Worm (Caenorhabditis elegans) whole organism, L1 larva: ENCODE measurements around the gene F20B6.5.
A peak's percentile ranks its signal among the peaks of the same experiment; 100 is the strongest.

Source experiments
- C04F5.9 ChIP-seq: sonication (generic microtip); optimal IDR thresholded peaks from 2 replicates; lab custom pipeline; 2016; ENCODE audit warnings: missing genetic modification characterization, missing compliant biosample characterization
- F16B12.6 ChIP-seq: fragments of 150-350 bp; optimal IDR thresholded peaks from 2 replicates; lab custom pipeline; 2014; ENCODE audit warnings: missing biosample characterization, missing genetic modification characterization
- aly-2 ChIP-seq: fragments of 150-350 bp; optimal IDR thresholded peaks from 2 replicates; lab custom pipeline; 2014; ENCODE audit warnings: missing biosample characterization, missing genetic modification characterization
- blmp-1 ChIP-seq: fragments of 150-350 bp; optimal IDR thresholded peaks from 2 replicates; lab custom pipeline; 2014; ENCODE audit warnings: missing biosample characterization, missing genetic modification characterization
- ceh-82 ChIP-seq, 3 experiments: fragments of 150-350 bp in 1 of 3; sonication (generic microtip) in 2 of 3; optimal IDR thresholded peaks; 2 replicates each; lab custom pipeline; 2014 to 2017; ENCODE audit warnings: missing biosample characterization in 3 of 3, missing genetic modification characterization in 3 of 3
- ceh-88 ChIP-seq: fragments of 200-800 bp; sonication (Bioruptor generic); IDR thresholded peaks from 2 replicates; pipeline ENCODE4 v1.3.6; 2022; ENCODE audit warnings: missing genetic modification characterization, missing compliant biosample characterization
- ceh-90 ChIP-seq: sonication (generic microtip); optimal IDR thresholded peaks from 2 replicates; lab custom pipeline; 2016; ENCODE audit warnings: missing genetic modification characterization, missing compliant biosample characterization
- ces-1 ChIP-seq: fragments of 150-350 bp; optimal IDR thresholded peaks from 2 replicates; lab custom pipeline; 2014; ENCODE audit warnings: missing biosample characterization, missing genetic modification reagents, missing genetic modification characterization
- dsc-1 ChIP-seq: sonication (generic microtip); optimal IDR thresholded peaks from 2 replicates; lab custom pipeline; 2016; ENCODE audit warnings: mild to moderate bottlenecking, missing genetic modification characterization, missing compliant biosample characterization
- efl-1 ChIP-seq, 4 experiments: fragments of 150-350 bp; optimal IDR thresholded peaks in 3 of 4; peaks in 1 of 4; 1 replicate in 1 of 4; 2 replicates in 3 of 4; lab custom pipeline; 2014; ENCODE audit warnings: missing biosample characterization in 2 of 4, missing genetic modification characterization in 2 of 4, missing genetic modification reagents in 2 of 4
- efl-3 ChIP-seq: fragments of 200-800 bp; sonication (Bioruptor generic); optimal IDR thresholded peaks from 2 replicates; lab custom pipeline; 2018; ENCODE audit warnings: mild to moderate bottlenecking, missing genetic modification characterization, missing compliant biosample characterization
- elt-2 ChIP-seq: sonication (generic microtip); optimal IDR thresholded peaks from 2 replicates; lab custom pipeline; 2016; ENCODE audit warnings: missing genetic modification characterization, mild to moderate bottlenecking, inconsistent platforms, missing compliant biosample characterization, missing genetic modification reagents
- fkh-4 ChIP-seq: sonication (generic microtip); optimal IDR thresholded peaks from 2 replicates; lab custom pipeline; 2016; ENCODE audit warnings: missing compliant biosample characterization, missing genetic modification characterization, borderline replicate concordance
- fos-1 ChIP-seq: fragments of 150-350 bp; optimal IDR thresholded peaks from 2 replicates; lab custom pipeline; 2014; ENCODE audit warnings: missing biosample characterization, missing genetic modification characterization
- hlh-17 ChIP-seq: fragments of 200-800 bp; sonication (Bioruptor generic); optimal IDR thresholded peaks from 2 replicates; lab custom pipeline; 2018; ENCODE audit warnings: missing genetic modification characterization, mild to moderate bottlenecking, missing compliant biosample characterization, moderate library complexity, borderline replicate concordance
- hlh-4 ChIP-seq: sonication (generic microtip); optimal IDR thresholded peaks from 2 replicates; lab custom pipeline; 2016; ENCODE audit warnings: mild to moderate bottlenecking, missing genetic modification characterization, missing compliant biosample characterization
- hpl-2 ChIP-seq: fragments of 150-350 bp; optimal IDR thresholded peaks from 2 replicates; lab custom pipeline; 2014; ENCODE audit warnings: missing biosample characterization, missing genetic modification reagents, missing genetic modification characterization
- lin-14 ChIP-seq: fragments of 200-800 bp; sonication (Bioruptor generic); optimal IDR thresholded peaks from 2 replicates; lab custom pipeline; 2018; ENCODE audit warnings: mild to moderate bottlenecking, missing genetic modification characterization, moderate library complexity, missing compliant biosample characterization
- lin-35 ChIP-seq, 2 experiments: fragments of 150-350 bp; optimal IDR thresholded peaks; 2 replicates each; lab custom pipeline; 2014; ENCODE audit warnings: missing biosample characterization in 2 of 2, missing genetic modification characterization in 2 of 2, missing genetic modification reagents in 2 of 2
- lin-39 ChIP-seq: fragments of 150-350 bp; optimal IDR thresholded peaks from 2 replicates; lab custom pipeline; 2014; ENCODE audit warnings: missing biosample characterization, missing genetic modification reagents, missing genetic modification characterization
- lsy-2 ChIP-seq, 2 experiments: fragments of 150-350 bp; optimal IDR thresholded peaks; 2 replicates each; lab custom pipeline; 2014; ENCODE audit warnings: missing biosample characterization in 2 of 2, missing genetic modification characterization in 2 of 2
- mep-1 ChIP-seq: fragments of 150-350 bp; optimal IDR thresholded peaks from 2 replicates; lab custom pipeline; 2014; ENCODE audit warnings: missing biosample characterization, missing genetic modification characterization
- nhr-11 ChIP-seq: fragments of 150-350 bp; optimal IDR thresholded peaks from 2 replicates; lab custom pipeline; 2014; ENCODE audit warnings: missing biosample characterization, missing genetic modification characterization
- nhr-19 ChIP-seq: fragments of 200-800 bp; sonication (Bioruptor generic); conservative IDR thresholded peaks from 2 replicates; pipeline ENCODE4 v1.3.6; 2022; ENCODE audit warnings: missing genetic modification characterization, missing compliant biosample characterization
- nhr-237 ChIP-seq: fragments of 150-350 bp; optimal IDR thresholded peaks from 2 replicates; lab custom pipeline; 2014; ENCODE audit warnings: missing biosample characterization, missing genetic modification characterization
- nhr-71 ChIP-seq: sonication (generic microtip); optimal IDR thresholded peaks from 2 replicates; lab custom pipeline; 2016; ENCODE audit warnings: mild to moderate bottlenecking, missing genetic modification characterization, moderate library complexity, missing compliant biosample characterization
- nhr-84 ChIP-seq: sonication (generic microtip); optimal IDR thresholded peaks from 2 replicates; lab custom pipeline; 2017; ENCODE audit warnings: missing biosample characterization, missing genetic modification characterization
- nhr-85 ChIP-seq: sonication (generic microtip); peaks from one replicate; lab custom pipeline; 2016; ENCODE audit warnings: missing genetic modification characterization, inconsistent platforms, missing compliant biosample characterization
- pag-3 ChIP-seq: sonication (generic microtip); optimal IDR thresholded peaks from 2 replicates; lab custom pipeline; 2017; ENCODE audit warnings: missing genetic modification characterization, mild to moderate bottlenecking, missing compliant biosample characterization, antibody characterized with exemption, borderline replicate concordance; ENCODE audit not compliant: insufficient read depth
- pax-3 ChIP-seq: fragments of 200-800 bp; sonication (Bioruptor generic); optimal IDR thresholded peaks from 2 replicates; lab custom pipeline; 2018; ENCODE audit warnings: mild to moderate bottlenecking, missing genetic modification characterization, moderate library complexity, missing compliant biosample characterization
- pqm-1 ChIP-seq: sonication (generic microtip); optimal IDR thresholded peaks from 3 replicates; lab custom pipeline; 2017; ENCODE audit warnings: missing biosample characterization, missing genetic modification characterization
- rnt-1 ChIP-seq: sonication (generic microtip); optimal IDR thresholded peaks from 2 replicates; lab custom pipeline; 2016; ENCODE audit warnings: mild to moderate bottlenecking, missing genetic modification characterization, moderate library complexity, missing compliant biosample characterization
- snpc-4 ChIP-seq: fragments of 150-350 bp; optimal IDR thresholded peaks from 2 replicates; lab custom pipeline; 2014; ENCODE audit warnings: missing biosample characterization, missing genetic modification characterization
- snu-23 ChIP-seq: sonication (generic microtip); optimal IDR thresholded peaks from 2 replicates; lab custom pipeline; 2016; ENCODE audit warnings: missing genetic modification characterization, missing compliant biosample characterization
- sox-4 ChIP-seq: sonication (generic microtip); optimal IDR thresholded peaks from 2 replicates; lab custom pipeline; 2016; ENCODE audit warnings: missing genetic modification characterization, missing compliant biosample characterization
- sup-37 ChIP-seq: fragments of 200-800 bp; sonication (Bioruptor generic); optimal IDR thresholded peaks from 2 replicates; lab custom pipeline; 2018; ENCODE audit warnings: mild to moderate bottlenecking, missing genetic modification characterization, missing compliant biosample characterization
- swsn-7 ChIP-seq: sonication (generic microtip); optimal IDR thresholded peaks from 2 replicates; lab custom pipeline; 2016; ENCODE audit warnings: missing genetic modification characterization, missing compliant biosample characterization
- tbx-2 ChIP-seq: sonication (generic microtip); optimal IDR thresholded peaks from 2 replicates; lab custom pipeline; 2016; ENCODE audit warnings: missing genetic modification characterization, missing compliant biosample characterization
- tlp-1 ChIP-seq: fragments of 150-350 bp; optimal IDR thresholded peaks from 2 replicates; lab custom pipeline; 2014; ENCODE audit warnings: missing biosample characterization, missing genetic modification characterization
- unc-130 ChIP-seq: fragments of 150-350 bp; optimal IDR thresholded peaks from 2 replicates; lab custom pipeline; 2017; ENCODE audit warnings: missing biosample characterization, missing genetic modification characterization, inconsistent platforms
- unc-30 ChIP-seq: sonication (generic microtip); optimal IDR thresholded peaks from 2 replicates; lab custom pipeline; 2017; ENCODE audit warnings: missing biosample characterization, missing genetic modification characterization
- unc-98 ChIP-seq: fragments of 200-800 bp; sonication (Bioruptor generic); IDR thresholded peaks from 2 replicates; pipeline ENCODE4 v1.3.6; 2022; ENCODE audit warnings: missing genetic modification characterization, missing compliant biosample characterization
- zip-4 ChIP-seq: fragments of 200-800 bp; sonication (Bioruptor generic); optimal IDR thresholded peaks from 2 replicates; lab custom pipeline; 2018; ENCODE audit warnings: mild to moderate bottlenecking, missing genetic modification characterization, moderate library complexity, missing compliant biosample characterization
- ztf-11 ChIP-seq, 2 experiments: sonication (generic microtip); optimal IDR thresholded peaks; 2 replicates each; lab custom pipeline; 2016 to 2017; ENCODE audit warnings: missing genetic modification characterization in 2 of 2, missing biosample characterization in 1 of 2, missing compliant biosample characterization in 1 of 2
- ztf-4 ChIP-seq: fragments of 150-350 bp; optimal IDR thresholded peaks from 2 replicates; lab custom pipeline; 2014; ENCODE audit warnings: missing biosample characterization, missing genetic modification characterization

F20B6.5 gene

ce11 chrX:4157896-4158295 is 41.8 kb downstream of the F20B6.5 start (continued):
- TF ChIP-seq mep-1 (peak; percentile 20), nhr-237 (tag; lab: Kevin White, UChicago) (no peak), fos-1 (tag; lab: Kevin White, UChicago) (no peak)

DNA sequence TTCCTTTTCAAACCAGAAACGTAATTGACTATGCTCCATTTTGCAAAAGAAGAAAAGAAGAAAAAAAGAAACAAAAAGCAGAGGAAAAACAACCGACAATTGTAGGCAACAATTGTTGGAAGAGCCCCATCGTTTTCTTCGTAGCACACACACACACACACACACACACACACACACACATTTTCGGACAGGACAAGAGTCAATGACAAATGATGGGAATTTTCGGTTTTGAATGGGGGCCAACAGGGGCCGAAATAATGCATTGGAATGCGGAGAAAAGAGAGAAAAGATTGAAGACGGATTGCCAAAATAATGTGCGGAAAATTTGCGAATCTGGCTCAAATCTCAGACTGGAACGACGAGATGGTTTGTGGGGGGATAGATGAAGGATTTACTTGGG is 44.9 kb downstream of the F20B6.5 start:
- TF ChIP-seq fkh-4 (tag; lab: Kevin White, UChicago) = no peak
- TF ChIP-seq snu-23 (GFP tag; lab: Kevin White, UChicago) = no peak
- TF ChIP-seq ces-1 (GFP tag; lab: Kevin White, UChicago) = no peak
- TF ChIP-seq ztf-4 = no peak
- no peak for TF ChIP-seq sox-4 (tag; lab: Kevin White, UChicago)
- no peak for TF ChIP-seq lin-39
- TF ChIP-seq rnt-1 (tag; lab: Kevin White, UChicago) = peak; percentile 25
- TF ChIP-seq F16B12.6 = no peak
- no peak for TF ChIP-seq efl-3 (GFP tag; lab: Kevin White, UChicago)
- no peak for TF ChIP-seq snpc-4 (tag; lab: Kevin White, UChicago)
- no peak for TF ChIP-seq hlh-4
- no peak for TF ChIP-seq hlh-17
- no peak for TF ChIP-seq ceh-88
- TF ChIP-seq nhr-85 (tag; lab: Kevin White, UChicago) = no peak
- no peak for TF ChIP-seq unc-98 (GFP tag; lab: Robert Waterston, UW)
- no peak for TF ChIP-seq swsn-7 (tag; lab: Kevin White, UChicago)
- TF ChIP-seq nhr-71 (tag; lab: Kevin White, UChicago) = peak; percentile 11
- TF ChIP-seq fos-1 (tag; lab: Kevin White, UChicago) = no peak
- TF ChIP-seq lin-35 (GFP tag; optimal IDR thresholded peaks at IDR 0.05; lab: Kevin White, UChicago) = no peak
- TF ChIP-seq unc-30 = no peak
- TF ChIP-seq nhr-11 (tag; lab: Kevin White, UChicago) = no peak
- no peak for TF ChIP-seq dsc-1 (tag; lab: Kevin White, UChicago)
- peak; percentile 79 for TF ChIP-seq lin-14
- no peak for TF ChIP-seq blmp-1
- no peak for TF ChIP-seq tlp-1 (tag; lab: Kevin White, UChicago)

- TF ChIP-seq nhr-85 (tag; lab: Kevin White, UChicago) (peak; percentile 53), C04F5.9 (tag; lab: Kevin White, UChicago) (no peak), snu-23 (GFP tag; lab: Kevin White, UChicago) (no peak), ceh-90 (no peak), unc-130 (tag; lab: Kevin White, UChicago) (no peak), lsy-2 (tag; optimal IDR thresholded peaks at IDR 0.05; lab: Kevin White, UChicago) (no peak), blmp-1 (peak; percentile 28)
- TF ChIP-seq, all 84 proteins: peak for 2
These were observed 46.4 kb downstream of the F20B6.5 start, which contains the start of gene nck-1 for ce11 chrX:4153343-4153742. Gene nck-1 (minus strand): TSS chrX:4153443.

DNA sequence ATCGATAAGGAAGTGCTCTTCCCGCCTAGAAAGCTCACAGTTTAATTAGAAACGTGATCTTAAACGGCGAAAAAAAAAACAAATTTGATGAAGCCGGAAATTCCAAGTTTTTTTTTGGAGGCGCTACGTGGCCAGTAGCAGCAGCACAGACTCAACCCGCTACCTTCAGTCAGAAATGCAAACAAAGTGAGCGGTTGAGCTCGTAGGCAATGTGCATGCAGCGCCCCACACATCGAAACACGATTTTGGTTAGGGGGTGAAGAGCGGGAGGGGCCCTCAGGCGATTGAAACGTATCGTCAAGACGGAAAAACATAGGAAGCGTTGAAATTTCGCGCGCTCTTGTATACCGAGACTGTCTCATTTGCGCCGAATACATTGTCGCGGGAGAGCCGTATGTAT is 48.5 kb downstream of the F20B6.5 start:
- no peak for TF ChIP-seq zip-4 (GFP tag; lab: Kevin White, UChicago)
- no peak for TF ChIP-seq pqm-1 (tag; lab: Kevin White, UChicago)
- TF ChIP-seq lsy-2 (tag; optimal IDR thresholded peaks at IDR 0.05; lab: Kevin White, UChicago) = no peak
- no peak for TF ChIP-seq tbx-2
- no peak for TF ChIP-seq nhr-84 (tag; lab: Kevin White, UChicago)
- no peak for TF ChIP-seq nhr-19 (GFP tag; lab: Robert Waterston, UW)
- TF ChIP-seq pag-3 = no peak
- no peak for TF ChIP-seq pax-3 (tag; lab: Kevin White, UChicago)
- TF ChIP-seq ztf-4 = no peak
- TF ChIP-seq unc-130 (tag; lab: Kevin White, UChicago) = no peak
- TF ChIP-seq aly-2 (tag; lab: Kevin White, UChicago) = no peak
- no peak for TF ChIP-seq ces-1 (GFP tag; lab: Kevin White, UChicago)
- TF ChIP-seq hpl-2 = no peak
- TF ChIP-seq ztf-11 (tag; optimal IDR thresholded peaks at IDR 0.05; lab: Kevin White, UChicago) = no peak
- peak; percentile 21 for TF ChIP-seq lin-14
- no peak for TF ChIP-seq elt-2
- no peak for TF ChIP-seq efl-1 (optimal IDR thresholded peaks at IDR 0.05; lab: Kevin White, UChicago)
- no peak for TF ChIP-seq efl-1 (GFP tag; optimal IDR thresholded peaks at IDR 0.05 in 1 of 2; lab: Kevin White, UChicago)
- TF ChIP-seq nhr-71 (tag; lab: Kevin White, UChicago) = peak; percentile 3
- peak in 1 of 3 experiments; percentile 9 for TF ChIP-seq ceh-82 (tag; optimal IDR thresholded peaks at IDR 0.05; lab: Kevin White, UChicago)
- TF ChIP-seq mep-1 = no peak
- TF ChIP-seq sup-37 (GFP tag; lab: Kevin White, UChicago) = no peak
- no peak for TF ChIP-seq efl-3 (GFP tag; lab: Kevin White, UChicago)
